Worm (Caenorhabditis elegans) whole organism, L4/young adult: ENCODE measurements around the gene fbxb-118.

Experiments
- W03F9.2 ChIP-seq: fragments of 150-350 bp; optimal IDR thresholded peaks from 2 replicates; lab custom pipeline; 2014; ENCODE audit warnings: missing biosample characterization, missing genetic modification characterization
- dao-5 ChIP-seq: sonication (generic microtip); optimal IDR thresholded peaks from 2 replicates; lab custom pipeline; 2016; ENCODE audit warnings: missing genotype, missing genetic modification characterization, moderate library complexity, missing compliant biosample characterization
- him-1 ChIP-seq: sonication (generic microtip); optimal IDR thresholded peaks from 2 replicates; lab custom pipeline; 2016; ENCODE audit warnings: missing genotype, missing genetic modification reagents, missing genetic modification characterization, missing compliant biosample characterization

Gene fbxb-118

ce11 chrII:4018617-4019016 lies 45.3 kb downstream of the fbxb-118 start, which contains the start of gene K07D4.6:
TSS of gene K07D4.6 (minus strand) at chrII:4018717.
- no peak for TF ChIP-seq him-1
- no peak for TF ChIP-seq W03F9.2 (tag; lab: Kevin White, UChicago)
- no peak for TF ChIP-seq dao-5 (tag; lab: Kevin White, UChicago)
